Fruit fly (Drosophila melanogaster) whole organism, embryonic: ENCODE data around the gene CG9737.
A peak's percentile ranks its signal among the peaks of the same experiment; 100 is the strongest.

ENCODE experiments used
- CG11504 ChIP-seq: fragments of 200-800 bp; sonication (Bioruptor generic); optimal IDR thresholded peaks from 3 replicates; lab custom pipeline; 2019; ENCODE audit warnings: missing biosample characterization, mild to moderate bottlenecking, missing genetic modification characterization, moderate library complexity
- CG12236 ChIP-seq: fragments of 200-800 bp; sonication (Bioruptor generic); optimal IDR thresholded peaks from 2 replicates; lab custom pipeline; 2016; ENCODE audit warnings: missing biosample characterization, missing genetic modification characterization
- CG15601 ChIP-seq: fragments of 200-800 bp; sonication (Bioruptor generic); optimal IDR thresholded peaks from 3 replicates; lab custom pipeline; 2019; ENCODE audit warnings: missing biosample characterization, mild to moderate bottlenecking, missing genetic modification characterization, moderate library complexity
- CG16863 ChIP-seq: fragments of 200-800 bp; sonication (Bioruptor generic); optimal IDR thresholded peaks from 3 replicates; lab custom pipeline; 2016; ENCODE audit warnings: missing biosample characterization, missing genetic modification characterization
- CG17186 ChIP-seq: fragments of 200-800 bp; sonication (Bioruptor generic); optimal IDR thresholded peaks from 3 replicates; lab custom pipeline; 2017; ENCODE audit warnings: missing biosample characterization, missing genetic modification reagents, missing genetic modification characterization
- CG17328 ChIP-seq: fragments of 200-800 bp; sonication (Bioruptor generic); IDR thresholded peaks from 2 replicates; pipeline ENCODE4 v1.3.6; 2022; ENCODE audit warnings: missing biosample characterization, missing genetic modification characterization
- CG1792 ChIP-seq: fragments of 200-800 bp; sonication (Bioruptor generic); optimal IDR thresholded peaks from 2 replicates; lab custom pipeline; 2016; ENCODE audit warnings: missing biosample characterization, missing genetic modification characterization
- CG4424 ChIP-seq: fragments of 200-800 bp; sonication (Bioruptor generic); optimal IDR thresholded peaks from 3 replicates; lab custom pipeline; 2016; ENCODE audit warnings: missing biosample characterization, missing genetic modification characterization
- CG7271 ChIP-seq: fragments of 200-800 bp; sonication (Bioruptor generic); optimal IDR thresholded peaks from 2 replicates; lab custom pipeline; 2018; ENCODE audit warnings: missing biosample characterization, mild to moderate bottlenecking, missing genetic modification characterization, moderate library complexity
- CG7556 ChIP-seq: fragments of 200-800 bp; sonication (Bioruptor generic); optimal IDR thresholded peaks from 2 replicates; lab custom pipeline; 2017; ENCODE audit warnings: missing biosample characterization, mild to moderate bottlenecking, missing genetic modification characterization
- Dek ChIP-seq: fragments of 200-800 bp; sonication (Bioruptor generic); optimal IDR thresholded peaks from 3 replicates; lab custom pipeline; 2019; ENCODE audit warnings: missing biosample characterization, mild to moderate bottlenecking, missing genetic modification characterization, moderate library complexity
- Eip74EF ChIP-seq, 2 experiments: fragments of 200-800 bp in 1 of 2; fragments of >200 bp in 1 of 2; sonication (Bioruptor generic) in 1 of 2; optimal IDR thresholded peaks; 2 replicates each; lab custom pipeline; 2017 to 2019; ENCODE audit warnings: missing biosample characterization in 2 of 2, missing genetic modification characterization in 2 of 2, mild to moderate bottlenecking in 1 of 2, moderate library complexity in 1 of 2
- Elba2 ChIP-seq: fragments of 200-800 bp; sonication (Bioruptor generic); optimal IDR thresholded peaks from 3 replicates; lab custom pipeline; 2016; ENCODE audit warnings: missing biosample characterization, missing genetic modification characterization
- HLH3B ChIP-seq: fragments of 200-800 bp; sonication (Bioruptor generic); IDR thresholded peaks from 2 replicates; pipeline ENCODE4 v1.3.6; 2022; ENCODE audit warnings: missing biosample characterization, missing genetic modification characterization
- Hey ChIP-seq: fragments of 200-800 bp; sonication (Bioruptor generic); optimal IDR thresholded peaks from 3 replicates; lab custom pipeline; 2018; ENCODE audit warnings: missing biosample characterization, mild to moderate bottlenecking, missing genetic modification characterization
- NFAT ChIP-seq: fragments of 200-800 bp; sonication (Bioruptor generic); IDR thresholded peaks from 2 replicates; pipeline ENCODE4 v1.3.6; 2022; ENCODE audit warnings: missing biosample characterization, missing genetic modification characterization
- Ravus ChIP-seq: fragments of 200-800 bp; sonication (Bioruptor generic); IDR thresholded peaks from 2 replicates; pipeline ENCODE4 v1.3.6; 2022; ENCODE audit warnings: missing biosample characterization, missing genetic modification characterization
- TFAM ChIP-seq: fragments of 200-800 bp; sonication (Bioruptor generic); optimal IDR thresholded peaks from 2 replicates; lab custom pipeline; 2017; ENCODE audit warnings: missing biosample characterization, missing genetic modification characterization, inconsistent platforms
- br ChIP-seq: fragments of >200 bp; optimal IDR thresholded peaks from 2 replicates; lab custom pipeline; 2017
- chinmo ChIP-seq: fragments of 200-800 bp; sonication (Bioruptor generic); IDR thresholded peaks from 4 replicates; pipeline ENCODE4 v1.3.6; 2022; ENCODE audit warnings: missing biosample characterization, missing genetic modification characterization; ENCODE audit not compliant: partially characterized antibody
- corto ChIP-seq: fragments of 200-800 bp; sonication (Bioruptor generic); optimal IDR thresholded peaks from 2 replicates; lab custom pipeline; 2016; ENCODE audit warnings: missing biosample characterization, mild to moderate bottlenecking, missing genetic modification characterization, moderate library complexity
- croc ChIP-seq: fragments of 200-800 bp; sonication (Bioruptor generic); conservative IDR thresholded peaks from 3 replicates; pipeline ENCODE4 v1.3.6; 2022; ENCODE audit warnings: missing biosample characterization, missing genetic modification characterization
- disco-r ChIP-seq: fragments of 200-800 bp; sonication (Bioruptor generic); optimal IDR thresholded peaks from 2 replicates; lab custom pipeline; 2016; ENCODE audit warnings: missing biosample characterization, missing genetic modification characterization
- gce ChIP-seq: fragments of 200-800 bp; sonication (Bioruptor generic); IDR thresholded peaks from 3 replicates; pipeline ENCODE4 v1.3.6; 2022; ENCODE audit warnings: missing biosample characterization, missing genetic modification characterization
- h ChIP-seq: fragments of >200 bp; optimal IDR thresholded peaks from 2 replicates; lab custom pipeline; 2017
- hb ChIP-seq: fragments of 200-800 bp; sonication (Bioruptor generic); IDR thresholded peaks from 3 replicates; pipeline ENCODE4 v1.3.6; 2022; ENCODE audit warnings: missing biosample characterization, missing genetic modification characterization; ENCODE audit not compliant: partially characterized antibody
- insv ChIP-seq, 2 experiments: fragments of 200-800 bp; sonication (Bioruptor generic); optimal IDR thresholded peaks; 3 replicates each; lab custom pipeline; 2016 to 2018; ENCODE audit warnings: missing biosample characterization in 2 of 2, missing genetic modification characterization in 2 of 2
- lab ChIP-seq: fragments of 200-800 bp; sonication (Bioruptor generic); optimal IDR thresholded peaks from 3 replicates; lab custom pipeline; 2017; ENCODE audit warnings: missing biosample characterization, missing genetic modification characterization, mild to moderate bottlenecking, moderate library complexity, missing genetic modification reagents
- lola ChIP-seq, 3 experiments: fragments of >200 bp in 2 of 3; fragments of 200-800 bp in 1 of 3; sonication (Bioruptor generic) in 1 of 3; optimal IDR thresholded peaks; 2 replicates each; lab custom pipeline; 2017 to 2019; ENCODE audit warnings: missing biosample characterization in 3 of 3, missing genetic modification characterization in 3 of 3, mild to moderate bottlenecking in 1 of 3, moderate library complexity in 1 of 3
- lov ChIP-seq, 2 experiments: fragments of 200-800 bp in 1 of 2; fragments of >200 bp in 1 of 2; sonication (Bioruptor generic) in 1 of 2; IDR thresholded peaks in 1 of 2; optimal IDR thresholded peaks in 1 of 2; 2 replicates in 1 of 2; 3 replicates in 1 of 2; pipeline versions ENCODE4 v1.3.6 to Lab custom; 2017 to 2022; ENCODE audit warnings: missing biosample characterization in 1 of 2, missing genetic modification characterization in 1 of 2
- luna ChIP-seq: fragments of 200-800 bp; sonication (Bioruptor generic); optimal IDR thresholded peaks from 2 replicates; lab custom pipeline; 2016; ENCODE audit warnings: missing biosample characterization, missing genetic modification characterization
- nerfin-2 ChIP-seq: fragments of 200-800 bp; sonication (Bioruptor generic); IDR thresholded peaks from 2 replicates; pipeline ENCODE4 v1.3.6; 2022; ENCODE audit warnings: missing biosample characterization, missing genetic modification characterization; ENCODE audit not compliant: partially characterized antibody
- odd ChIP-seq: fragments of 200-800 bp; sonication (Bioruptor generic); optimal IDR thresholded peaks from 2 replicates; lab custom pipeline; 2017; ENCODE audit warnings: missing biosample characterization, mild to moderate bottlenecking, missing genetic modification characterization
- org-1 ChIP-seq: fragments of 200-800 bp; sonication (Bioruptor generic); optimal IDR thresholded peaks from 2 replicates; lab custom pipeline; 2017; ENCODE audit warnings: missing biosample characterization, missing genetic modification characterization
- otp ChIP-seq: fragments of 200-800 bp; sonication (Bioruptor generic); IDR thresholded peaks from 3 replicates; pipeline ENCODE4, ENCODE4 v1.3.6; 2022; ENCODE audit warnings: missing biosample characterization, missing genetic modification characterization
- pfk ChIP-seq: fragments of 200-800 bp; sonication (Bioruptor generic); optimal IDR thresholded peaks from 2 replicates; lab custom pipeline; 2018; ENCODE audit warnings: missing biosample characterization, mild to moderate bottlenecking, missing genetic modification characterization, moderate library complexity
- sens-2 ChIP-seq: fragments of 200-800 bp; sonication (Bioruptor generic); IDR thresholded peaks from 2 replicates; pipeline ENCODE4 v1.3.6; 2022; ENCODE audit warnings: missing biosample characterization, missing genetic modification characterization
- so ChIP-seq: fragments of 200-800 bp; sonication (Bioruptor generic); IDR thresholded peaks from 3 replicates; pipeline ENCODE4 v1.3.6; 2022; ENCODE audit warnings: missing biosample characterization, missing genetic modification characterization
- unc-4 ChIP-seq: fragments of 200-800 bp; sonication (Bioruptor generic); IDR thresholded peaks from 2 replicates; pipeline ENCODE4 v1.3.6; 2022; ENCODE audit warnings: missing biosample characterization, missing genetic modification characterization; ENCODE audit not compliant: partially characterized antibody
- wor ChIP-seq: fragments of 200-800 bp; sonication (Bioruptor generic); IDR thresholded peaks from 2 replicates; pipeline ENCODE4 v1.3.6; 2022; ENCODE audit warnings: missing biosample characterization, missing genetic modification characterization

CG9737 gene

dm6 chr3R:30215020-30215419 is 28.1 kb downstream of the CG9737 start:
- TF ChIP-seq wor (GFP tag; lab: Robert Waterston, UW) (no peak), hb (GFP tag; lab: Robert Waterston, UW) (0 out of 3 replicates have a peak, but pooled peaks have one; percentile 9), lab (GFP tag; lab: Kevin White, UChicago) (peak; percentile 29), disco-r (GFP tag; lab: Kevin White, UChicago) (no peak), nerfin-2 (GFP tag; lab: Robert Waterston, UW) (no peak), CG17186 (GFP tag; lab: Kevin White, UChicago) (no peak)

- no peak for TF ChIP-seq lola (GFP tag; optimal IDR thresholded peaks at IDR 0.05; lab: Kevin White, UChicago)
- TF ChIP-seq TFAM (GFP tag; lab: Kevin White, UChicago), result no peak
- no peak for TF ChIP-seq CG11504 (tag; lab: Kevin White, UChicago)
These were observed 29.4 kb downstream of the CG9737 start, which contains the start of gene CecB for dm6 chr3R:30213697-30214096. CecB (minus strand) TSS chr3R:30213797.

- TF ChIP-seq lov (optimal IDR thresholded peaks at IDR 0.05; lab: Kevin White, UChicago), result no peak
- 0 out of 3 replicates have a peak, but pooled peaks have one; percentile 10 for TF ChIP-seq lov (GFP tag; IDR thresholded peaks at IDR 0.05; lab: Robert Waterston, UW)
- TF ChIP-seq Eip74EF (GFP tag; optimal IDR thresholded peaks at IDR 0.05; lab: Kevin White, UChicago), result no peak
- no peak for TF ChIP-seq CG4424
- TF ChIP-seq CG7556 (GFP tag; lab: Kevin White, UChicago), result no peak
- TF ChIP-seq CG12236, result no peak
- TF ChIP-seq Elba2 (GFP tag; lab: Kevin White, UChicago), result no peak
- TF ChIP-seq so (GFP tag; lab: Robert Waterston, UW), result no peak
These were observed 31.3 kb downstream of the CG9737 start, which contains the start of gene CecA2 for dm6 chr3R:30211856-30212255. CecA2 (plus strand) TSS chr3R:30212156.

DNA sequence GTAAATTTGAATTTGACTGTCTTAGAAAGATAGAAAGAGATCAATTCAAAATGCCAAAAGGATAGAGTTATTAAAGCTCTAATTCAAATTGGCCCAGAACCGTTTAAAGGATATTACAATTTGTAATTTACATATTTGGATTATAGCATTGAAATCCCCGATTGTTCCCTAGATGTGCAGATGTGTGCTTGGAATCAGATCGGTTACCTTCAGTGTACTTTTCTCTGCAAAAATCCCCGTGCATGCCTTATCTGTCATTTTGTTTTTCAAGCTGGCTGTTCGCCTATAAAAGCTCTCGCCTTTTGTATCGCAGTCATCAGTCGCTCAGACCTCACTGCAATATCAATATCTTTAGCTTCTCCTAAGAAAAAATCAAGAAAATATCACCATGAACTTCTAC is 32.6 kb downstream of the CG9737 start, which contains the start of gene CecA1:
Gene CecA1 (plus strand): TSS at position 315 of the 400 bp plus-strand sequence.
- 0 out of 4 replicates have a peak, but pooled peaks have one; percentile 56 for TF ChIP-seq chinmo (GFP tag; lab: Robert Waterston, UW)
- no peak for TF ChIP-seq unc-4 (GFP tag; lab: Robert Waterston, UW)

DNA sequence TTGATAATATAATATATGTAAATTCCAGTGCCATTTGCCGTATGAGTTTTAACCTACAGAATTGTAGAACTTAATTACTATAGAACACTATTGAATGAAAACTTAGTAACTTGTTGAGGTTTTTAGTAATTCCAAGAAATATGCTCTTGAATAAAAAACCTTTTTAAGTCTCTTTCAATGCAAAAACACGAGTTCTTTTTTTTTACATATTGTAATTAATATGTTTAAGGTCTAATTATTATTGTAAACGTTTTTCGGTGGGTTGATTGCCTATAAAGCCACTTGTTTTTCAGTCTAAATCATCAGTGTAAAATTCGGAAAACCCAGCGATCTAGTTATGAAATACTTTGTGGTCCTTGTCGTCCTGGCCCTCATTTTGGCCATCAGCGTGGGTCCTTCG is 33.5 kb downstream of the CG9737 start, which contains the start of gene Anp:
Gene Anp (plus strand): TSS at position 301 of the 400 bp plus-strand sequence.
- no peak for TF ChIP-seq Ravus
- no peak for TF ChIP-seq h (lab: Kevin White, UChicago)
- TF ChIP-seq Dek (tag; lab: Kevin White, UChicago), result no peak
- no peak for TF ChIP-seq CG15601
- no peak for TF ChIP-seq CG17328
- no peak for TF ChIP-seq gce
- no peak for TF ChIP-seq luna (GFP tag; lab: Kevin White, UChicago)
- TF ChIP-seq croc (GFP tag; lab: Robert Waterston, UW), result no peak

DNA sequence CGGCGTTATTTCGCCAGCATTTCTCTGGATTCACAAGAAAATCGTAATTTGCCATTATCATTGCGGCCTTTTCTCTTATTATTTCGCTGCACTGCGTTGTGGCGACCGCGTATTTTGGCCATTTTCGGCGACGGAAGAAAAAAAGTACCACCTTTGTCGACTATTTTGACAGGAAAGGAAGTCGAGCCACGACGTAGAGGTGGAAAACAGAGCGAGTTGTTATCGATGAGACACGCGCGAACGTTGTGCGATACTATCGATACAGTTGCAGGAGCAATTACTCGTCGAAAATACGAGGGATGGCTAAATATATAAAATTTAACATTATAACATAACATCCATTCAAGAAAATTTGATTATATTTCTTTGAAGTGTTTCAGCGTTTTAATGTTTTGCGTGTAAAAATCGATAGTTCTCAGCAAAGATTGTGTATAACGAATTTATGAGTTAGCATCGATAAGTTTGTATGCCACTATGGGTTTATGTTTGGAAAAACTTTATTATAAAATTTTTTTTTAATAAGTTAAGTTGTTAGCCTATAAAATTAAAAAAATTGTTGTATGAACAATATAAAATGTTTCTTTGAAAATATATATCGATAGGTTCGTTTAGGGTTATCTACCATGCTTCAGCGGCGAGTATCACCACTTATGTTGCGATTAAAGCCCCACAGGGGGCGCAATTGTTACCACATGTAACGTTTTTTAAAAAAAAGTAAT is 34.2 kb downstream of the CG9737 start, which contains the start of gene RpS7:
Gene RpS7 (minus strand): TSS at position 255 of the 719 bp plus-strand sequence.
- peak; percentile 9 for TF ChIP-seq CG1792 (GFP tag; lab: Kevin White, UChicago)
- peak; percentile 70 for TF ChIP-seq HLH3B (GFP tag; lab: Robert Waterston, UW)
- peak; percentile 81 for TF ChIP-seq sens-2 (GFP tag; lab: Robert Waterston, UW)
- peak; percentile 79; the same call in 1 of the 2 replicates for TF ChIP-seq NFAT (GFP tag; lab: Robert Waterston, UW)
- TF ChIP-seq CG7271 (tag; lab: Kevin White, UChicago), result peak; percentile 74
- TF ChIP-seq odd (GFP tag; lab: Kevin White, UChicago), result peak; percentile 88
- peak; percentile 74 for TF ChIP-seq Hey (tag; lab: Kevin White, UChicago)
- peak; percentile 65 for TF ChIP-seq org-1 (GFP tag; lab: Kevin White, UChicago)
- TF ChIP-seq pfk (GFP tag; lab: Kevin White, UChicago), result peak; percentile 71
- TF ChIP-seq br (lab: Kevin White, UChicago), result no peak
- TF ChIP-seq CG16863 (GFP tag; lab: Kevin White, UChicago), result no peak
- TF ChIP-seq otp (GFP tag; lab: Robert Waterston, UW), result peak; percentile 83; the same call in 2 of the 3 replicates
- TF ChIP-seq corto (GFP tag; lab: Kevin White, UChicago), result no peak
- peak in 1 of 2 experiments; percentile 50 for TF ChIP-seq insv (GFP tag; optimal IDR thresholded peaks at IDR 0.05; lab: Kevin White, UChicago)
